Worm (Caenorhabditis elegans): ENCODE data around the gene gldi-2.

DNA sequence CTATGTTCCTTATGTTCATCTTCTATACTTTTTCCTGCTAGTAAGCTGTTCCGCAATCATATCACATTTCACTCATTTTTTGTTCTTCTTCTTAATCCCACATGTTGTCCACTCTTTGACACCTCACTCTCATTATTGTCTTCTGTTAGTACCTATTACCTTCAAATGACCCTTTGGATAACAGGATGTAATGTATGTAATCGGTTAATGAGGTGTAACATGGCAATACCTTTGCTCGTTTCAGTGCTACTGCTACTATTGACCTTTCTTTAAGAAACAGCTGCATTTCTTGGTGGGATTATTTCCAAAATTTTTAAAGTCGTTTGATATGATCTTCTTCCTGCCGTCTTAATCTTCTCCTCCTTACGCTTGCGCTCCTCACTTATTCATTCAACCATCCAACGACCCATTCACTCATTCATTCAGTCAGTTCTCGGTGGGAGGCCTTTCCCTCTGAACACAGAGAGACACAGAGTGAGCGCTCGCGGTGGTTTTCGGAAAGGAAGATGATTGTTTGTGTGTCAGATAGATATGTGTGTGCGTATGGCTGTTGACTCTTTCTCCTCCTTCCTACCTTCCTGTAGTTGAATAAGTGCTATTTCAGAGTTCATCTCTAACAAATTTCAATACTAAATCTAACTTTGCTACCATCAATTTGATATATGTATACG is 48.4 kb downstream of the gldi-2 start:
- TF ChIP-seq ama-1 (optimal IDR thresholded peaks at IDR 0.05) (no peak), sea-1 (GFP tag; conservative IDR thresholded peaks at IDR 0.05) (0 out of 2 replicates have a peak, but pooled peaks have one; percentile 44), flt-1 (GFP tag; IDR thresholded peaks at IDR 0.05) (no peak), pes-1 (GFP tag; IDR thresholded peaks at IDR 0.05) (no peak), ceh-13 (GFP tag; optimal IDR thresholded peaks at IDR 0.05) (no peak), hnd-1 (tag; optimal IDR thresholded peaks at IDR 0.05) (no peak), scrt-1 (GFP tag; IDR thresholded peaks at IDR 0.05) (no peak), tra-4 (tag; optimal IDR thresholded peaks at IDR 0.05) (no peak), ets-7 (tag; optimal IDR thresholded peaks at IDR 0.05) (peak; percentile 12), aly-1 (tag; optimal IDR thresholded peaks at IDR 0.05) (no peak)

All from whole organism, early embryonic.